Worm (Caenorhabditis elegans): Measurements from ENCODE around the gene Y22D7AL.3.

ce11 chrIII:1621330-1621729 lies 19.9 kb upstream of the Y22D7AL.3 start:
- TF ChIP-seq dao-5 (tag; optimal IDR thresholded peaks at IDR 0.05), result no peak
- no peak for TF ChIP-seq him-1 (tag; optimal IDR thresholded peaks at IDR 0.05)
- no peak for TF ChIP-seq W03F9.2 (tag; optimal IDR thresholded peaks at IDR 0.05)
